Worm (Caenorhabditis elegans): Measurements from ENCODE around the gene sut-1.
A peak's percentile ranks its signal among the peaks of the same experiment; 100 is the strongest.

The sut-1 gene

ce11 chrII:1104409-1104808 is 18.7 kb downstream of the sut-1 start, which contains the start of gene T13B5.9:
T13B5.9 (minus strand) TSS chrII:1104509.
- TF ChIP-seq set-16 (GFP tag; IDR thresholded peaks at IDR 0.05), result no peak
- no peak for TF ChIP-seq daf-16 (GFP tag; optimal IDR thresholded peaks at IDR 0.05)
- TF ChIP-seq daf-16 (tag; optimal IDR thresholded peaks at IDR 0.05), result no peak
- TF ChIP-seq mxl-2 (GFP tag; conservative IDR thresholded peaks at IDR 0.05), result no peak

DNA sequence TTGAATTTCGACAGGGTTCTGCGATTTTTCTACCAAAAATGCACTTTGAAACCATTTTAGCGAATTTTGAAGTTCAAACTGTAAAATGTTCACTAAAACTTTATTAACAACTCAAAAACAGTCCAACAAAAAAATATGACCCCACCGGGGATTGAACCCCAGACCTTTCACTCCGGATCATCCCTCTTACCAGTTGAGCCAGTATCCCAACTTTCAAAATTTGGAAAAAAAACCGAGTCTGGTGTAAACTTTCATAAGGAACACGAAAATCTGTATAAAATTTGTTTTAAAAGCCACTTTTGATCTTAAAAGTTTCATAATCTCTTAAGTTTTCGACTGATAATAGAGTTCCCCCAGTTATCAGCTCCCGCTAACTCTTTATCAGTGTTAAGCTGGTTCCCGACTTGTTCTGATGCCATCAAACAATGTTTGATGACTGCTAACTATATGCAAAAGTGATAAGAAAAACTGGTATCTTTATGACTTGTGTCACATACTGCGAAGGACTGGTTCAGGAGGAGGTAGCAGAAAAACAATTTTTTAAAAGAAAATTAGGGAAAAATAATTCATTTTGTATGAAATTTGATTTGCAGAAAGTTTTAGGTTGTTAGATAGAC is 19.5 kb downstream of the sut-1 start:
- TF ChIP-seq tra-1 (GFP tag; IDR thresholded peaks at IDR 0.05), result peak; percentile 97
- TF ChIP-seq Y5F2A.4 (GFP tag; optimal IDR thresholded peaks at IDR 0.05), result no peak
- peak; percentile 100 for TF ChIP-seq pqm-1 (tag; optimal IDR thresholded peaks at IDR 0.05)
- TF ChIP-seq mep-1 (tag; optimal IDR thresholded peaks at IDR 0.05), result peak; percentile 16
- peak in 1 of 2 experiments; percentile 54 for TF ChIP-seq lsy-2 (tag; optimal IDR thresholded peaks at IDR 0.05)
- peak in 1 of 2 experiments; percentile 23 for TF ChIP-seq unc-62 (GFP tag; optimal IDR thresholded peaks at IDR 0.05 in 1 of 2)
- no peak for TF ChIP-seq unc-62 (tag; optimal IDR thresholded peaks at IDR 0.05)
- TF ChIP-seq snpc-4 (tag; optimal IDR thresholded peaks at IDR 0.05), result no peak
- peak; percentile 50 for TF ChIP-seq jun-1 (tag; optimal IDR thresholded peaks at IDR 0.05)
- TF ChIP-seq dpl-1 (GFP tag; optimal IDR thresholded peaks at IDR 0.05), result no peak
- TF ChIP-seq ceh-20 (GFP tag; IDR thresholded peaks at IDR 0.05), result 0 out of 2 replicates have a peak, but pooled peaks have one; percentile 19
- peak; percentile 95 for TF ChIP-seq nhr-77 (tag; optimal IDR thresholded peaks at IDR 0.05)
- TF ChIP-seq daf-16 (GFP tag; optimal IDR thresholded peaks at IDR 0.05), result peak in 1 of 2 experiments; percentile 55
- TF ChIP-seq daf-16 (tag; optimal IDR thresholded peaks at IDR 0.05), result peak; percentile 96
- TF ChIP-seq zfp-3 (GFP tag; conservative IDR thresholded peaks at IDR 0.05), result no peak
- 0 out of 2 replicates have a peak, but pooled peaks have one; percentile 30 for TF ChIP-seq saeg-2 (GFP tag; IDR thresholded peaks at IDR 0.05)
- no peak for TF ChIP-seq lin-39 (tag; optimal IDR thresholded peaks at IDR 0.05)
- TF ChIP-seq nhr-48 (tag; optimal IDR thresholded peaks at IDR 0.05), result peak; percentile 31
- TF ChIP-seq mes-2 (tag; optimal IDR thresholded peaks at IDR 0.05; ENCODE audit: poor library complexity, severe bottlenecking), result peak; percentile 33
- TF ChIP-seq nhr-10 (tag; optimal IDR thresholded peaks at IDR 0.05), result no peak
- TF ChIP-seq mdl-1 (tag; optimal IDR thresholded peaks at IDR 0.05), result peak in 1 of 2 experiments; percentile 37
- TF ChIP-seq nhr-102 (tag; optimal IDR thresholded peaks at IDR 0.05), result peak; percentile 87
- peak; percentile 74 for TF ChIP-seq pha-4 (GFP tag; IDR thresholded peaks at IDR 0.05)
- TF ChIP-seq pha-4 (tag; optimal IDR thresholded peaks at IDR 0.05), result no peak
- 0 out of 2 replicates have a peak, but pooled peaks have one; percentile 59 for TF ChIP-seq nhr-41 (GFP tag; IDR thresholded peaks at IDR 0.05)
- TF ChIP-seq php-3 (GFP tag; IDR thresholded peaks at IDR 0.05), result peak; percentile 97
- TF ChIP-seq lin-1 (GFP tag; IDR thresholded peaks at IDR 0.05), result peak; percentile 99
- peak; percentile 94 for TF ChIP-seq dve-1 (tag; optimal IDR thresholded peaks at IDR 0.05; ENCODE audit: insufficient read depth)
- TF ChIP-seq nhr-28 (tag; optimal IDR thresholded peaks at IDR 0.05), result peak; percentile 99
- peak; percentile 71 for TF ChIP-seq cey-2 (tag; optimal IDR thresholded peaks at IDR 0.05; ENCODE audit: borderline replicate concordance, insufficient read depth)
- TF ChIP-seq hlh-11 (tag; optimal IDR thresholded peaks at IDR 0.05), result peak; percentile 93
- TF ChIP-seq ceh-62 (tag; optimal IDR thresholded peaks at IDR 0.05), result no peak
- TF ChIP-seq dmd-6 (GFP tag; IDR thresholded peaks at IDR 0.05), result peak; percentile 99

ce11 chrII:1102209-1102608 is 20.9 kb downstream of the sut-1 start:
- TF ChIP-seq zfp-3 (GFP tag; conservative IDR thresholded peaks at IDR 0.05) (no peak), lin-38 (GFP tag; IDR thresholded peaks at IDR 0.05) (0 out of 2 replicates have a peak, but pooled peaks have one; percentile 18)
